Worm (Caenorhabditis elegans) whole organism, late embryonic: Measurements from ENCODE around the gene T19E7.6.

Experiments
- C08G9.2 ChIP-seq: sonication (generic microtip); optimal IDR thresholded peaks from 2 replicates; lab custom pipeline; 2016; ENCODE audit warnings: mild to moderate bottlenecking, missing genetic modification characterization, moderate library complexity, missing compliant biosample characterization
- C38D4.7 ChIP-seq: fragments of 200-800 bp; sonication (Bioruptor generic); optimal IDR thresholded peaks from 2 replicates; lab custom pipeline; 2018; ENCODE audit warnings: mild to moderate bottlenecking, missing genetic modification characterization, moderate library complexity, missing compliant biosample characterization
- F13H6.1 ChIP-seq: sonication (generic microtip); optimal IDR thresholded peaks from 2 replicates; lab custom pipeline; 2016; ENCODE audit warnings: missing genetic modification characterization, missing compliant biosample characterization
- ama-1 ChIP-seq: fragments of 150-350 bp; optimal IDR thresholded peaks from 2 replicates; lab custom pipeline; 2014
- ceh-9 ChIP-seq: sonication (generic microtip); optimal IDR thresholded peaks from 2 replicates; lab custom pipeline; 2016; ENCODE audit warnings: mild to moderate bottlenecking, missing genetic modification characterization, inconsistent platforms, missing compliant biosample characterization
- elt-2 ChIP-seq: sonication (generic microtip); optimal IDR thresholded peaks from 2 replicates; lab custom pipeline; 2016; ENCODE audit warnings: missing genetic modification reagents, missing genetic modification characterization, missing compliant biosample characterization
- elt-4 ChIP-seq: sonication (generic microtip); optimal IDR thresholded peaks from 2 replicates; lab custom pipeline; 2016; ENCODE audit warnings: missing genetic modification characterization, missing compliant biosample characterization
- ets-4 ChIP-seq: sonication (generic microtip); optimal IDR thresholded peaks from 2 replicates; lab custom pipeline; 2016; ENCODE audit warnings: missing genetic modification characterization, missing compliant biosample characterization
- fkh-10 ChIP-seq: fragments of 150-350 bp; optimal IDR thresholded peaks from 2 replicates; lab custom pipeline; 2014; ENCODE audit warnings: missing biosample characterization, missing genetic modification reagents, missing genetic modification characterization
- hlh-6 ChIP-seq: sonication (generic microtip); optimal IDR thresholded peaks from 2 replicates; lab custom pipeline; 2016; ENCODE audit warnings: missing genotype, missing genetic modification characterization, missing compliant biosample characterization
- nfya-1 ChIP-seq: sonication (generic microtip); optimal IDR thresholded peaks from 2 replicates; lab custom pipeline; 2017; ENCODE audit warnings: missing genetic modification characterization, mild to moderate bottlenecking, missing compliant biosample characterization, antibody characterized with exemption, moderate library complexity
- pqm-1 ChIP-seq: sonication (generic microtip); optimal IDR thresholded peaks from 2 replicates; lab custom pipeline; 2016; ENCODE audit warnings: missing genetic modification characterization, missing compliant biosample characterization
- sdc-2 ChIP-seq: sonication (generic microtip); optimal IDR thresholded peaks from 2 replicates; lab custom pipeline; 2016; ENCODE audit warnings: missing genotype, missing genetic modification characterization, missing compliant biosample characterization
- tbx-7 ChIP-seq: sonication (generic microtip); optimal IDR thresholded peaks from 2 replicates; lab custom pipeline; 2016; ENCODE audit warnings: missing genotype, missing genetic modification characterization, missing compliant biosample characterization

DNA sequence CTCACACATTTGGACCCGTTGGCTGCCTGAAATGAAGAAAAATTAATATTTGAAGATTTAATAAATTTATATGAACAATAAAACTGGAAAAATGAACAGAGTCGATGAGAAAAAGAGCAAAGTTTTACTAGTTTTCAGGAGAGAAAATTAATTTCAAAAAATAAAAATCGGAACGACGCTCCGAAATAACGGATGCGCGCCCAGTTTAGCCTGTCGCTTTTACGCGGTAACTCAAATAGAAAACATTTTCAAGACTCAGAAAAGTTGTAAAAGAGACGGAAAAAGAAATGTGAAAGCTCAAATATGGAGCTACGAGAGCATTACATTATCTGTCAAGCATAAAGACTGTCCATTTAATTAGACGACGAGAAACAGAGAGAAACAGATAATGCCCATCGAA lies 34.1 kb upstream of the T19E7.6 start, which contains the start of the genes C55C3.73 and perm-5:
- TF ChIP-seq ceh-9 (tag; lab: Kevin White, UChicago) (no peak), pqm-1 (tag; lab: Kevin White, UChicago) (no peak), hlh-6 (tag; lab: Kevin White, UChicago) (no peak), ama-1 (lab: Kevin White, UChicago) (no peak), elt-2 (no peak), sdc-2 (tag; lab: Kevin White, UChicago) (no peak), nfya-1 (tag; lab: Kevin White, UChicago) (no peak), C08G9.2 (no peak), tbx-7 (tag; lab: Kevin White, UChicago) (no peak), F13H6.1 (tag; lab: Kevin White, UChicago) (no peak), fkh-10 (GFP tag; lab: Kevin White, UChicago) (no peak), C38D4.7 (GFP tag; lab: Kevin White, UChicago) (no peak), elt-4 (no peak), ets-4 (tag; lab: Kevin White, UChicago) (no peak)
